Fruit fly (Drosophila melanogaster): ENCODE data around the gene CG13078.

Gene CG13078

dm6 chr2L:19535234-19535633 lies 28.5 kb upstream of the CG13078 start, which contains the start of gene CG31697:
Gene CG31697, plus strand, starts transcription at chr2L:19535448.
- peak; percentile 43 for TF ChIP-seq Med (GFP tag)
- peak; percentile 35 for TF ChIP-seq CG34376 (GFP tag; optimal IDR thresholded peaks at IDR 0.05)
- TF ChIP-seq oc (tag; optimal IDR thresholded peaks at IDR 0.05), result no peak
- TF ChIP-seq sens (GFP tag), result peak; percentile 56
- peak in 1 of 2 experiments; percentile 8 for TF ChIP-seq Pdp1 (GFP tag; optimal IDR thresholded peaks at IDR 0.05)
- peak; percentile 76 for TF ChIP-seq nerfin-1 (tag; optimal IDR thresholded peaks at IDR 0.05)
- TF ChIP-seq Hey (tag; optimal IDR thresholded peaks at IDR 0.05), result peak; percentile 68
- peak; percentile 21 for TF ChIP-seq grn (GFP tag; optimal IDR thresholded peaks at IDR 0.05)
- TF ChIP-seq HLHmδ (GFP tag; optimal IDR thresholded peaks at IDR 0.05), result no peak
- no peak for TF ChIP-seq CG18599 (GFP tag; optimal IDR thresholded peaks at IDR 0.05)
- TF ChIP-seq Bgb (GFP tag; IDR thresholded peaks at IDR 0.05; ENCODE audit: partially characterized antibody), result no peak
- no peak for TF ChIP-seq MBD-R2 (GFP tag; IDR thresholded peaks at IDR 0.05)
- TF ChIP-seq CG2712 (tag; optimal IDR thresholded peaks at IDR 0.05), result no peak
- no peak for TF ChIP-seq H2.0 (GFP tag; IDR thresholded peaks at IDR 0.05)
- no peak for TF ChIP-seq Hr78 (GFP tag; optimal IDR thresholded peaks at IDR 0.05)
- peak; percentile 69 for TF ChIP-seq sd (tag; optimal IDR thresholded peaks at IDR 0.05)
- no peak for TF ChIP-seq CG10565 (GFP tag; optimal IDR thresholded peaks at IDR 0.05)
- TF ChIP-seq cwo (GFP tag; optimal IDR thresholded peaks at IDR 0.05), result peak; percentile 75
- peak; percentile 78 for TF ChIP-seq exex (tag; optimal IDR thresholded peaks at IDR 0.05)
- TF ChIP-seq sug (tag; optimal IDR thresholded peaks at IDR 0.05), result peak; percentile 58
- no peak for TF ChIP-seq dimm (GFP tag; IDR thresholded peaks at IDR 0.05)

- peak; percentile 52 for TF ChIP-seq ewg (GFP tag; optimal IDR thresholded peaks at IDR 0.05)
- no peak for TF ChIP-seq shn (GFP tag; optimal IDR thresholded peaks at IDR 0.05)
- TF ChIP-seq Mrtf (GFP tag; IDR thresholded peaks at IDR 0.05), result no peak
- peak; percentile 77 for TF ChIP-seq CG17361 (GFP tag; IDR thresholded peaks at IDR 0.05)
- no peak for TF ChIP-seq Elba2 (GFP tag; optimal IDR thresholded peaks at IDR 0.05)
- TF ChIP-seq sna (GFP tag; IDR thresholded peaks at IDR 0.05; ENCODE audit: partially characterized antibody), result no peak
- peak; percentile 61 for TF ChIP-seq CG4820 (GFP tag; optimal IDR thresholded peaks at IDR 0.05)
- TF ChIP-seq CG32532 (GFP tag; IDR thresholded peaks at IDR 0.05), result no peak
- TF ChIP-seq CG8388 (GFP tag; optimal IDR thresholded peaks at IDR 0.05), result peak; percentile 69
- peak; percentile 31 for TF ChIP-seq ATbp (GFP tag; optimal IDR thresholded peaks at IDR 0.05)
- peak; percentile 45 for TF ChIP-seq CG17385 (GFP tag; optimal IDR thresholded peaks at IDR 0.05)
- peak; percentile 36; the same call in 1 of the 2 replicates for TF ChIP-seq vvl (GFP tag; IDR thresholded peaks at IDR 0.05)
- no peak for TF ChIP-seq Sry-δ (GFP tag; optimal IDR thresholded peaks at IDR 0.05)
- TF ChIP-seq CG4730 (GFP tag; IDR thresholded peaks at IDR 0.05), result no peak
- peak; percentile 77 for TF ChIP-seq CG15601 (tag; optimal IDR thresholded peaks at IDR 0.05)
- no peak for TF ChIP-seq CG31365 (tag; optimal IDR thresholded peaks at IDR 0.05)
- TF ChIP-seq Dbx (GFP tag; IDR thresholded peaks at IDR 0.05), result no peak
- no peak for TF ChIP-seq CG13123 (GFP tag; optimal IDR thresholded peaks at IDR 0.05)
- no peak for TF ChIP-seq Hr78 (GFP tag; optimal IDR thresholded peaks at IDR 0.05)
- TF ChIP-seq CG17802 (tag; optimal IDR thresholded peaks at IDR 0.05), result peak; percentile 30
- peak; percentile 24 for TF ChIP-seq CG1602 (GFP tag; optimal IDR thresholded peaks at IDR 0.05)
- TF ChIP-seq CG7357 (GFP tag; IDR thresholded peaks at IDR 0.05), result no peak
- peak; percentile 77 for TF ChIP-seq gsb-n (tag; optimal IDR thresholded peaks at IDR 0.05)
- peak; percentile 59 for TF ChIP-seq CG2875 (GFP tag; optimal IDR thresholded peaks at IDR 0.05)
- 0 out of 2 replicates have a peak, but pooled peaks have one; percentile 26 for TF ChIP-seq ssp (GFP tag; IDR thresholded peaks at IDR 0.05)
- no peak for TF ChIP-seq CG12942 (GFP tag; optimal IDR thresholded peaks at IDR 0.05)
- peak; percentile 75 for TF ChIP-seq Spps (tag; optimal IDR thresholded peaks at IDR 0.05)
- TF ChIP-seq otp (GFP tag; IDR thresholded peaks at IDR 0.05), result 0 out of 3 replicates have a peak, but pooled peaks have one; percentile 5
- no peak for TF ChIP-seq CG9932 (GFP tag; IDR thresholded peaks at IDR 0.05)
Measured at dm6 chr2L:19537779-19538456, 25.8 kb upstream of the CG13078 start, which contains the start of gene CG13082. Gene CG13082, plus strand, starts transcription at chr2L:19538425.
